Fruit fly (Drosophila melanogaster): Measurements from ENCODE around the gene Kcmf1.

Kcmf1 gene

DNA sequence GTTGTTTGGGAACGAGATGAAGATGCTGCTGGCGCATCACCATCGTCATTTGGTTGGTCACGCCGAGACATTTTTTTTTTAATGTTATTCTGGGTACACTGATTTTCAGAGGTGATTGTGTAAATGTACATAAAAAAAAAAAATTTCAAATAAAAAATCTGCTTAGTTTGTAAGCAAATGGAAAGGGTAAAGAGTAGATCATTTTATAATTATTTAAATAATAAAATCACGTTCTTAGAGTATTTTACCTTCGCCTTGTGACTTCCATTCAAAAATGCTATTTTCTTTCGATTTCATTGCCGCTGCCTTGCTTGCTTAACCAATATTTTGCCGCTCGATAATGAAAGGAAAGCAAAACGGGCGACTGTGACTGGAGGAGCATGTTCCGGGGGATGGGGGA, 35.9 kb downstream of the Kcmf1 start (continued):
- TF ChIP-seq tgo (GFP tag; IDR thresholded peaks at IDR 0.05) (peak; percentile 70), lola (GFP tag; optimal IDR thresholded peaks at IDR 0.05) (peak in 1 of 3 experiments; percentile 12), CG6791 (GFP tag; IDR thresholded peaks at IDR 0.05; ENCODE audit: partially characterized antibody) (no peak), luna (GFP tag; optimal IDR thresholded peaks at IDR 0.05) (no peak), otp (GFP tag; IDR thresholded peaks at IDR 0.05) (0 out of 3 replicates have a peak, but pooled peaks have one; percentile 35), CG7839 (tag; optimal IDR thresholded peaks at IDR 0.05) (peak; percentile 35), maf-S (GFP tag; optimal IDR thresholded peaks at IDR 0.05) (no peak), exex (tag; optimal IDR thresholded peaks at IDR 0.05) (no peak), CG4424 (GFP tag; optimal IDR thresholded peaks at IDR 0.05) (peak; percentile 22), Xbp1 (GFP tag; optimal IDR thresholded peaks at IDR 0.05) (peak; percentile 20), pzg (GFP tag; optimal IDR thresholded peaks at IDR 0.05) (no peak), Ssrp (tag; optimal IDR thresholded peaks at IDR 0.05) (peak; percentile 66), CG11504 (tag; optimal IDR thresholded peaks at IDR 0.05) (peak; percentile 68), usp (GFP tag; optimal IDR thresholded peaks at IDR 0.05) (no peak), stc (GFP tag; IDR thresholded peaks at IDR 0.05) (peak; percentile 65; the same call in 1 of the 2 replicates), CHES-1-like (GFP tag; optimal IDR thresholded peaks at IDR 0.05) (no peak), CG13123 (GFP tag; optimal IDR thresholded peaks at IDR 0.05) (peak; percentile 8), vnd (GFP tag; IDR thresholded peaks at IDR 0.05; ENCODE audit: partially characterized antibody) (no peak), lbe (GFP tag; optimal IDR thresholded peaks at IDR 0.05) (peak; percentile 40), Ptx1 (GFP tag; IDR thresholded peaks at IDR 0.05) (peak; percentile 35; the same call in 1 of the 2 replicates), CG34422 (GFP tag; IDR thresholded peaks at IDR 0.05) (peak; percentile 30; the same call in 1 of the 3 replicates), CG17328 (GFP tag; IDR thresholded peaks at IDR 0.05) (peak; percentile 52; the same call in 1 of the 2 replicates), lmd (GFP tag; IDR thresholded peaks at IDR 0.05) (peak; percentile 34; the same call in 1 of the 2 replicates), nmo (GFP tag; optimal IDR thresholded peaks at IDR 0.05) (peak; percentile 45), CG17361 (GFP tag; IDR thresholded peaks at IDR 0.05) (peak; percentile 57; the same call in 2 of the 3 replicates), gt (GFP tag; IDR thresholded peaks at IDR 0.05) (no peak), bsh (GFP tag; optimal IDR thresholded peaks at IDR 0.05) (peak in 1 of 2 experiments; percentile 70), so (GFP tag; IDR thresholded peaks at IDR 0.05) (peak; percentile 42; the same call in 1 of the 3 replicates), zfh2 (GFP tag; optimal IDR thresholded peaks at IDR 0.05) (no peak), CG31441 (GFP tag; IDR thresholded peaks at IDR 0.05) (0 out of 2 replicates have a peak, but pooled peaks have one; percentile 39), sisA (GFP tag; IDR thresholded peaks at IDR 0.05) (peak; percentile 40), sens-2 (GFP tag; IDR thresholded peaks at IDR 0.05) (no peak), Chrac-16 (GFP tag; optimal IDR thresholded peaks at IDR 0.05) (no peak), bab2 (GFP tag; optimal IDR thresholded peaks at IDR 0.05) (no peak), Asciz (GFP tag; optimal IDR thresholded peaks at IDR 0.05) (peak; percentile 21), fd3F (GFP tag; optimal IDR thresholded peaks at IDR 0.05) (no peak), trh (GFP tag; optimal IDR thresholded peaks at IDR 0.05) (no peak), scrt (GFP tag; optimal IDR thresholded peaks at IDR 0.05) (no peak), C15 (GFP tag; IDR thresholded peaks at IDR 0.05) (0 out of 3 replicates have a peak, but pooled peaks have one; percentile 31), CG8388 (GFP tag; optimal IDR thresholded peaks at IDR 0.05) (peak; percentile 63), Drgx (GFP tag; IDR thresholded peaks at IDR 0.05) (no peak), lab (GFP tag; optimal IDR thresholded peaks at IDR 0.05) (no peak), NFAT (GFP tag; IDR thresholded peaks at IDR 0.05) (no peak), Sox100B (GFP tag; optimal IDR thresholded peaks at IDR 0.05) (peak; percentile 13), CrebB (tag; optimal IDR thresholded peaks at IDR 0.05) (no peak), Hr51 (GFP tag; optimal IDR thresholded peaks at IDR 0.05) (peak in 1 of 2 experiments; percentile 44), phol (tag; optimal IDR thresholded peaks at IDR 0.05) (peak; percentile 57), slou (GFP tag; optimal IDR thresholded peaks at IDR 0.05) (no peak), CG43689 (GFP tag; IDR thresholded peaks at IDR 0.05) (no peak), CG32772 (GFP tag; IDR thresholded peaks at IDR 0.05) (peak; percentile 16; the same call in 1 of the 2 replicates)
